Worm (Caenorhabditis elegans): ENCODE results near the gene hgrs-1.

DNA sequence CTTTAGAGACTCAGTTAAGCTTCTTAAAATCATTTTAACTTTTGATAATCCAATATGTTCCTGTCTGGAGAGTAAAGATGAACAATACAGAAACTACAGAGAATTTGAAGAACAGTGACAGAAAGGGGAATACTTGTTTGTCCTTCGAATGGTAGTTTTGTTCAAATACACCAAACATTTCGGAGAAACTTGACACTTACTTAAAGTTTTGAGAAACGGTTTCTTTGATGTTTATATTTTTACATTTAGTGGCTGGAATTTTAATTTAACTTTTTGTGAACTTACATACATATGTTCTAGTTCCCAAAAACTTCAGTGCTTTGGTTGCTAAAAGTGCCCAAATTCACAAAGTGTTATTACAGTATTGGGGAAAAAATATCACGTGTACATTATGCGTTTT, 48.7 kb downstream of the hgrs-1 start, which contains the start of gene B0218.5:
- no peak for TF ChIP-seq flt-1 (GFP tag; IDR thresholded peaks at IDR 0.05)
- TF ChIP-seq ama-1 (optimal IDR thresholded peaks at IDR 0.05): no peak
- no peak for TF ChIP-seq aly-1 (tag; optimal IDR thresholded peaks at IDR 0.05)
- TF ChIP-seq ceh-13 (GFP tag; optimal IDR thresholded peaks at IDR 0.05): no peak
- no peak for TF ChIP-seq tbx-11 (GFP tag; IDR thresholded peaks at IDR 0.05)
- no peak for TF ChIP-seq tbx-37 (GFP tag; conservative IDR thresholded peaks at IDR 0.05)
- TF ChIP-seq F13C5.2 (tag; optimal IDR thresholded peaks at IDR 0.05): no peak
- TF ChIP-seq hmbx-1 (tag; optimal IDR thresholded peaks at IDR 0.05): no peak
- no peak for TF ChIP-seq pes-1 (GFP tag; IDR thresholded peaks at IDR 0.05)

Measured in whole organism, early embryonic.